Worm (Caenorhabditis elegans): ENCODE results near the gene ttr-32.

The ttr-32 gene

ce11 chrIII:7580586-7580985, 14.4 kb downstream of the ttr-32 start:
- no peak for TF ChIP-seq K02D7.2 (tag; optimal IDR thresholded peaks at IDR 0.05)
- peak; percentile 47 for TF ChIP-seq ceh-31 (tag; optimal IDR thresholded peaks at IDR 0.05)
- no peak for TF ChIP-seq pax-1 (tag; optimal IDR thresholded peaks at IDR 0.05)
- TF ChIP-seq unc-3 (GFP tag; conservative IDR thresholded peaks at IDR 0.05): no peak
- no peak for TF ChIP-seq unc-3 (tag; optimal IDR thresholded peaks at IDR 0.05)
- TF ChIP-seq ceh-30 (tag; optimal IDR thresholded peaks at IDR 0.05): no peak
- TF ChIP-seq ceh-34 (tag; optimal IDR thresholded peaks at IDR 0.05): no peak
- no peak for TF ChIP-seq zip-5 (tag; optimal IDR thresholded peaks at IDR 0.05)
- no peak for TF ChIP-seq C08G9.2 (tag; optimal IDR thresholded peaks at IDR 0.05)
- no peak for TF ChIP-seq sox-4 (tag; optimal IDR thresholded peaks at IDR 0.05)
- TF ChIP-seq nhr-232 (tag; optimal IDR thresholded peaks at IDR 0.05): no peak
- no peak for TF ChIP-seq elt-2 (tag; optimal IDR thresholded peaks at IDR 0.05)
- no peak for TF ChIP-seq elt-4 (tag; optimal IDR thresholded peaks at IDR 0.05)
- no peak for TF ChIP-seq ttx-3 (tag; optimal IDR thresholded peaks at IDR 0.05)
- TF ChIP-seq pqm-1 (tag; optimal IDR thresholded peaks at IDR 0.05): no peak
- TF ChIP-seq nfya-1 (tag; optimal IDR thresholded peaks at IDR 0.05): peak; percentile 27
- TF ChIP-seq tbx-2 (tag; optimal IDR thresholded peaks at IDR 0.05): no peak
- TF ChIP-seq lim-6 (tag; optimal IDR thresholded peaks at IDR 0.05): no peak
- TF ChIP-seq syd-9 (tag; optimal IDR thresholded peaks at IDR 0.05): no peak
- no peak for TF ChIP-seq hlh-6 (tag; optimal IDR thresholded peaks at IDR 0.05)
- TF ChIP-seq lin-11 (tag; optimal IDR thresholded peaks at IDR 0.05): no peak
- no peak for TF ChIP-seq pha-4 (tag; optimal IDR thresholded peaks at IDR 0.05)
- TF ChIP-seq ceh-19 (GFP tag; optimal IDR thresholded peaks at IDR 0.05): peak; percentile 39
- TF ChIP-seq unc-42 (tag; optimal IDR thresholded peaks at IDR 0.05): no peak
- TF ChIP-seq sox-2 (GFP tag; IDR thresholded peaks at IDR 0.05): no peak
- TF ChIP-seq Y22D7AL.16 (tag; optimal IDR thresholded peaks at IDR 0.05): no peak

ce11 chrIII:7582885-7583284, 16.7 kb downstream of the ttr-32 start, which contains the start of gene R13A5.10:
R13A5.10 (minus strand) TSS chrIII:7582985.
- no peak for TF ChIP-seq ahr-1 (tag; optimal IDR thresholded peaks at IDR 0.05)
- no peak for TF ChIP-seq fkh-10 (GFP tag; optimal IDR thresholded peaks at IDR 0.05)
- TF ChIP-seq mec-3 (tag; optimal IDR thresholded peaks at IDR 0.05; ENCODE audit: borderline replicate concordance): no peak
- no peak for TF ChIP-seq che-1 (tag; optimal IDR thresholded peaks at IDR 0.05)
- TF ChIP-seq fkh-6 (tag; optimal IDR thresholded peaks at IDR 0.05): no peak
- no peak for TF ChIP-seq unc-42 (tag; optimal IDR thresholded peaks at IDR 0.05)
- no peak for TF ChIP-seq ceh-31 (tag; optimal IDR thresholded peaks at IDR 0.05)
- no peak for TF ChIP-seq hlh-6 (tag; optimal IDR thresholded peaks at IDR 0.05)
- no peak for TF ChIP-seq gmeb-2 (tag; optimal IDR thresholded peaks at IDR 0.05)
- no peak for TF ChIP-seq hlh-15 (tag; optimal IDR thresholded peaks at IDR 0.05)
- no peak for TF ChIP-seq K02D7.2 (tag; optimal IDR thresholded peaks at IDR 0.05)
- no peak for TF ChIP-seq F13H6.1 (tag; optimal IDR thresholded peaks at IDR 0.05)

ce11 chrIII:7584131-7584646, 18.0 kb downstream of the ttr-32 start, which contains the start of gene cup-5:
cup-5 (plus strand) TSS chrIII:7584181.
- TF ChIP-seq unc-55 (GFP tag; optimal IDR thresholded peaks at IDR 0.05) (no peak), ama-1 (optimal IDR thresholded peaks at IDR 0.05) (no peak), tbx-2 (tag; optimal IDR thresholded peaks at IDR 0.05) (no peak), nfya-1 (tag; optimal IDR thresholded peaks at IDR 0.05) (no peak), C08G9.2 (tag; optimal IDR thresholded peaks at IDR 0.05) (no peak), ref-2 (tag; optimal IDR thresholded peaks at IDR 0.05) (no peak), lim-6 (tag; optimal IDR thresholded peaks at IDR 0.05) (no peak), rnt-1 (tag; optimal IDR thresholded peaks at IDR 0.05) (no peak), pha-4 (tag; optimal IDR thresholded peaks at IDR 0.05) (no peak), ceh-30 (tag; optimal IDR thresholded peaks at IDR 0.05) (no peak), ceh-48 (tag; optimal IDR thresholded peaks at IDR 0.05) (no peak), sdc-2 (tag; optimal IDR thresholded peaks at IDR 0.05) (no peak), unc-86 (tag; optimal IDR thresholded peaks at IDR 0.05) (no peak), ceh-18 (tag; optimal IDR thresholded peaks at IDR 0.05) (no peak), madf-2 (tag; optimal IDR thresholded peaks at IDR 0.05) (no peak)

All from whole organism, late embryonic.